Worm (Caenorhabditis elegans) whole organism, dauer: ENCODE results near the gene mask-1.

ENCODE experiments used
- unc-62 ChIP-seq: sonication (generic microtip); optimal IDR thresholded peaks from 2 replicates; lab custom pipeline; 2017; ENCODE audit warnings: missing biosample characterization, missing genetic modification reagents, missing genetic modification characterization

mask-1 gene

DNA sequence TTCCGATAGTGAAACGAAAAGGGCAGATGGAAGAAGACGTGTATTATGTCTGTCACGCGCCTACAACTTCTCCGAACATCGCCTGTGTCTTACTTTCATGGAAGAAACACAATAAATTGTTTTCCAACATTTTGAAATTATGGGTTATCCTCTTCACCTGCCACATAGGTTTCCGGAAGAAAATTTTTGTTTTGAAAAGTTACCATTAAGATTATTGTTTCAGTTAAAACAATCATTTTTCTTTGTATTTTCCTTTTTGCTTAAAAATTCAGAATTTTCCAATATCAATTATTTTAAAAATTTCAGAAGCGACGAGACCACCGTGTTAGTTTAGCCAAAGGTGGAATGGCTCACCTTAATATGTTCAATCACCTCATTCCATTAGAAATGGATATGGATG lies at the start of gene mask-1:
Gene mask-1 (plus strand): TSS at position 301 of the 400 bp plus-strand sequence.
- no peak for TF ChIP-seq unc-62 (GFP tag; lab: Kevin White, UChicago)

DNA sequence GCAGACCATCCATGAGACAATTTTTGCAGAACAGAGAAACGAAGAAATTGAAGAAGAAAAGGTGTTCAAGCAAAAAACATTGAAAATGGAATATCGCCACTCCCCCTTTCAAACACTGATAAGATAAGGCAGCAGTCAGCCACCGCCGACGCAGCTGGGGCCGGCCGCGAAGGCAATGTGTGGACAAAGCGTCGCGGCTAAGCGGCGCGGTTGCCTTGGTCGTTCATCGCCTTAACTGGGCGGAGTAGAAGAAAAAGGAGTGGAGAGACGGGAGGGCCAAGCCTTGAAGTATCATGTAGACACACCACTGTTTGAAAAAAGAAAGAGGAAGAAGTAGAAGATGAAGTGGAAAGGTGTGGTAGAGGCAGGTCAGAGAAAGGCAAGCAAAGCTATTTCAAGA lies 43.7 kb upstream of the mask-1 start:
- no peak for TF ChIP-seq unc-62 (GFP tag; lab: Kevin White, UChicago)

DNA sequence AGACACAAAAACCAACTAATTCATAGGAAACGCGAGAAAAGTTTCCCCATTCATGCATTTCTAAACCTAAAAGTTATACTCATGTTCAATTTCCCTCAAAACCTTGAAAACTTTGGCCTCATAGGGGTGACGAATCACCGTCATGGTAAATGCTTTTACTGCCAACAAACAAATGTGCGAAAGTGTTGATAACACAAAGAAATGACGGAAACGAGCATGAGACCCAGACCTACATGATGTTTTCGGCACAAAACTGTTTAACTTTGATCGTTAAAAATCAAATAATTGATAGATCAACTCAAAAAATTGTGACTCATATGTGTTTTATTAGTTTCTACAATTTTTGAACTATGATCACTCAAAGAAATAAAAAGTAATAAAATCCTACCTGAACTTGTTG lies 42.8 kb upstream of the mask-1 start:
- TF ChIP-seq unc-62 (GFP tag; lab: Kevin White, UChicago): no peak

DNA sequence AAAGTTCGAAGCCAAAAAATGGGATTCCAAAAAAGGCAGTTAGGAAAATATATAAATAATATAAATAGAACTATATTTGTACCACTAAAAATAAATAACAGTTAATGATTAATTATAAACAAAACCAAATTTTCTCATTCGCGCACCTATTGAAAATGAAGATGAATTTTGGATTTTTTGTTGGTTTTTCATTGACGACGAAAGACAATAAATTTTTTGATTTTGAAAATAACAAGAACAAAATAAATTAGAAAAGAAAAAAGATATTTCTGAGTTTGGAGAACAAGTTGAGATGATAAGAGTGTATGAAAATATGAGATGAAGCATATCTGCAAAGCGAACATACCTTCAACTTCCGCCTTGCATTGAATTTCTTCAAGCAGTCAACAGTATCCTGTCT lies 37.4 kb upstream of the mask-1 start:
- no peak for TF ChIP-seq unc-62 (GFP tag; lab: Kevin White, UChicago)

DNA sequence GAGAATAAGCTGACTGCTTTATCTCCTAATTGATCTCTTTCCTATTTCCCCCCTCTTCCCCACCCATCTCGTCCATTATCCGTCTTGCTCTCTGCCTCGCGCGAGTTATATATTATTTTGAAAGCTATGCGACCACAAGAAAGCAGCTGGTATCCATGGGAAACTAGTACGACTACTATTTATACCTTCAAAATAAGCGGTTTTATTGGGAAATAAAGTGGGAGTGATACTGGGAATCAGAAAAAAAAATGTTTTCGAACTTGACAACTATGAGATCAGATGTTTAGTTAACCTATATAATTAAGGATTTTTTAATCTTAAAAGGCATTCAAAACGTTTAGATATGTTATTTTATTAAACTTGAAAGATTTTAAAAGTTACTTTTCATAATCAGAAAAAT lies 35.0 kb upstream of the mask-1 start:
- no peak for TF ChIP-seq unc-62 (GFP tag; lab: Kevin White, UChicago)

DNA sequence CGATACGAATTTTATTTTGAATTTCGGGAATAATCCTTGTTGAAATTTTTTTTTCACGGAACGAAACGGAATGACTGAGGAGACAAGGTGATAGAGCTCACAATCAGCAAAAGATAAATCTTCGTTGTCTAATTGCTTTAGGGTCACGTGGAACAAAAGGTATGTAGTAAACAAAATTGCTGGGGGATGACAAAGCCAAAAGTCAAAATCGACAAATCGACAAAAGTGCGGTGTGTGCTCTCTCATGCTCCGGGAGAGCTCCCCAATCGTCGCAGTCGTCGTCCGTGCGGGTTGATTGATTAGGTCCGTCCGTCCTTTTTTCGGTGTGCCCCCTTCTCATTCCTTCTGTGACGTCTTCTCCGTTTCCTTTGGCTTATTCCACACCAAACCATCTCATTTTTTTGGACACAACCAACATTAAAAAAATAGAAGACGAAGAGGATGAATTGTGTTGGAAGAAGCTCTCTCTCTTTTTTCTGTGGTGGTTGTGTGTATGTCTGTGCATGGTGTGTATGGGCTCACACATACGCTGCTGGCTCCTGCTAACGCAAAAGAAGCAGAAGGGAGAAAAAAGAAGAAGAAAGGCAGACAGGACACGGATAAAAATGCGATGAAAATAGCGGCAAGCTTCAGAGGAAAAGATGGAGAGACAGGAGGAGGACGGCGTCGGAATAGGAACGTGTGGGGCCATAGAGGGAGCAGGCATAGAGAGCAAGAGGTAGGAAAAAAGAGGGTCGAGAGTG lies 32.9 kb upstream of the mask-1 start:
- TF ChIP-seq unc-62 (GFP tag; lab: Kevin White, UChicago): no peak

DNA sequence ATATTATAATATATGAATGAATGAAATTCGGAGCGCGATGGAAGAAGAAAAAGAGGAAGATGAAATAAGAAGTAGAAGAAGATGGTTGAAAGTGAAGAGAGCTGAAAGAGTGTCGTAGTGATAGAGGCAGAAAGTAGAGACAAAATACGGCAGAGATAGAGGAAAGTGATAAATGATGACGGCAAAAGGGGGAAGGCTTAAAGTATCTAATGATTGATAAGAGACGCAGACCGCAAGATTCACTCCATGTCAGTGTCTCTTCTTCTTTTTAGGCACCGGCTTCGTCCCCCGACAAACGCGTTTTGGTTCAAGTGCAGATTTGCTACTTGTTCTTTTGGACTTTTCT lies 32.4 kb upstream of the mask-1 start:
- no peak for TF ChIP-seq unc-62 (GFP tag; lab: Kevin White, UChicago)

DNA sequence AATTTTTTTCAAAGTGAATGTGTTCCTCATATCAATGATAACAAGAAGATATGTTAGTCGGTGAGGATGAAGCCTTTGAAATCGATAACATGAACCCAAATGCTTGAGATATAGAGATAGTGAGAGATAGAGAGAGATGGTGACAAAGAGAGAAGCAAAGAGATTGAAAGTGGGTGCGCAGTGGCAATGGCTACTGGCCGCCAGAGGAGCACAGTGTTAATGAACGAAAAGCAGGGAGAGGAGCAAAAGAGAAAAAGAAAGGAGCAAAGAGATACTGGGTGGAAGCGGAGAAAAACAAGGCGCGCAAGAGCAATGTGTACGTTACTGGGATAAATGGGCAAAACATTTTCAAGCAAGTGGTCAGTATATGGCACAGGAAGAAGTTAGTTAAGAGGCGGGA lies 30.1 kb upstream of the mask-1 start:
- TF ChIP-seq unc-62 (GFP tag; lab: Kevin White, UChicago): no peak

DNA sequence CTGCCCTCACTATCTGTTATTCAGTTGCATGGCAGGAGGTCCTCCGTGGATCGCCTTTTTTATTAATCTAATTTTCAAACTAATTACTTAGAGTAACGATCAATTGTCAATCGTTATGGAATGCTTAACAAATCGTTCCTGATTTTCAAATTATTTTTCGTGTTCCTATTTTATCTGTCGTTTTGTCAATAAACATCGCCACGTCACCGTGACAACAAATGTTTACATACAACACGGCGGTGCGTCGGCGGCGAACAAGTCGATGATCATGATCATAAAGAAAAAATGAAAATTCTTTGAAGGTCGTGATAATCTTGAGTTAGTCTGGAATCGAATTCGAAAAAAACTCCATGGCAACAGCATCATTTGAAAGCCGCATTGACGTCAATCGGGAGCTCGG lies 29.2 kb upstream of the mask-1 start:
- TF ChIP-seq unc-62 (GFP tag; lab: Kevin White, UChicago): no peak

DNA sequence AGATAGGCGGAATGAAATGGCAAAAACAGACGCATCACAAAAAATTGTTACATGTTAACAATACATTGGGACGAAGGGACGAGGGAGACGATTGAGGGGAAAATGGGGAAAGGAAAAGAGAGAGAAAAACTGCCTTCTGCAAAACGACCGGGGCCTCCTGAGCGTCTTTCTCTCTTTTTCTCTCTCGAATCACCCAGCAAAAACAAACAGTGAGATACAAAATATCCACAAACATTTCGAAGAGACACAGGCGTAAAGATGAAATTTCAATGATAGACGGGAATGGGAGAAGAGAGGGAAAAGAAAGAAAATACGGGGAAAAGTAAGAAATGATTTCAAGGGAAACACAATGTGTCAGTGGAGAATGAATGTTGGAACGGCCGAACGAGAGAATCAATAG lies 28.7 kb upstream of the mask-1 start:
- no peak for TF ChIP-seq unc-62 (GFP tag; lab: Kevin White, UChicago)

DNA sequence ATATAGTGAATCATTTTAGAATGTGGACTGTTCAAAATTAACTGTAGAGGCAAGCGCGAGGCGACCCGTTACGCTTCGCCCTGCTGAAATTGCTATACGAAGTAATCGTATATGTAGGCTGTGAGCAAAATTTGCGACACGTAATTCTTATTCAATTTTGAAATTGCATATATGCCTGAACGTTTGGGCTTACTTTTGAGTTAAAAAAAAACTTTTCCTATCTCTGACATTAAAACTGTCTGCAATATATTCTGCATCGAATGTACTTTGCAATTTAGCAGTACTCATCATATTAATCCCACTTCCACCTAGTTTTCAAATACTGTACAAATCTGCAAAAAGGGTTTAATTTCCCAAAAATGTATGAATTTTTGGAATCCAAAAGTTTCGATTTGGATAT lies 27.8 kb upstream of the mask-1 start:
- TF ChIP-seq unc-62 (GFP tag; lab: Kevin White, UChicago): no peak

DNA sequence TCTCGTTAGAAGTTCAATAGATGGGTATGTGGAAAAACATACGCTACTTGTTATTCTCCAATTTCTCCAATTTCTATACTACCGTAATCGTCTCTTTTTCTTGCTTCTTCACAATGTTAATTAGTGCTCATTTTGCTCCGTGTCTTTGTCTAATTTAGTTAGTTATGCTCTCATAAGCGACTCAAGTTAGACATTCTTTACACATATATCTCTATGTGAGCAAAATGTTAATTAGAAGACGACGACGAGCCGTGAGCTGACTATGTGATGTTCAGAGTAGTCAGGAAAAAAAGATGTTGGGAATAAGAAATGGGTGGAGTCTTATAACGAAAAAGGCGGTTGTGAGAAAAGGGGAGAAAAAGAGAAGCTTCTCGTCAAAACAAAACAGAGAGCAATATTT lies 27.2 kb upstream of the mask-1 start:
- no peak for TF ChIP-seq unc-62 (GFP tag; lab: Kevin White, UChicago)

DNA sequence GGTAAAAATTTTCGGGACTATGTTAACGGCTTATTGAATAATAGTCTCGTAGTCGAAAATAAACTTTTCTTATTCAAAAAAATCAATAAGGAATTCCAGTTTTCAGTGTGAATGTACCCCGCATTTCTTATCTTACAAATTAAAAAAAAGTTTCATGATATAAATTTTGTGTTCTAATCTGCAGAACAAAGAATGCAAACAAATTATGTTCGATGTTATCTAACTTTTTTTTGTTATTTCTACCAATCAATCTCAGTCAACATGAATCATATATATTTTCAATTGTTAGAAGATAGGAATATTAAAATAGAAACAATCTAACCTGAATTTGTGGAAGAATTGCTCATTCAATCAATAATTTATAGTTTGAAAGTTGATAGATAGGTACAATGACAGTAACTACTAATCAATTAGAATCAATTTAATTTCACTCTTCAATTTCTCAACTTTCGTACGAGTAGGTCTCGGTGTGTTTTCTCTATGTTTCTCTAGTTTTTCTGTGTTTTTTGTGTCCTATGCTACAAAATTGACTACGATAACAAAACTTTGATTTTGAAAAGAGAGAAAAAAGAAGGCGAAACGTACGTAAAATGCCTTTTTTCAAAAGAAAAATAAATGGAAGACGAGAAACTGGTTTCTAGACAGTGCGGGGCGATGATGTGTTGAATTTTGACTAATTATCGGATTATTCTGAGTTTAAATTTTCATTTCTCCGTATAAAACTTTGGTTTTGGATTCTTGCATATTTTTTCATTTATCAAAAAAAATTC lies 24.6 kb upstream of the mask-1 start, which contains the start of the genes unc-43 and Y43C5B.3:
Gene unc-43 (minus strand): TSS at position 347 of the 770 bp plus-strand sequence.
Gene Y43C5B.3 (plus strand): TSS at position 720 of the 770 bp plus-strand sequence.
- no peak for TF ChIP-seq unc-62 (GFP tag; lab: Kevin White, UChicago)

DNA sequence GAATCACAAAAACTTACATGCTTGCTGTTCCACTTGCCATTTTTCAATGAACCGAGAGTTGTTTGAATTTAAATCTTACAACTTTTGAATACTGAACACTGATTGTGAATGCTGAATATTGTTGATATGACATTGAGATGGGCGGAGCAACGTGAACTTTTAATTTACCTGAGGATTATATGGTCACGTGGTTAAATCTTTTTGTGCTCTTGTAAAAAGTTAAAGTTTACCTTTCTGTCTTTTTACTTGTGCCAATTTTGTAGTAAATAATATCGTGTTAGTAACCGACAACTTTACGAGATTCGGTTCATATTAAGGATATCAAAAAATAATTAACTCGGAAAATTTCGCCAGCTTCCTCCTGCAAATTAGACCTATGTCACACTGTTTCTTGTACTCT lies 22.5 kb upstream of the mask-1 start, which contains the start of gene Y43C5B.2:
Gene Y43C5B.2 (minus strand): TSS at position 101 of the 400 bp plus-strand sequence.
- no peak for TF ChIP-seq unc-62 (GFP tag; lab: Kevin White, UChicago)

DNA sequence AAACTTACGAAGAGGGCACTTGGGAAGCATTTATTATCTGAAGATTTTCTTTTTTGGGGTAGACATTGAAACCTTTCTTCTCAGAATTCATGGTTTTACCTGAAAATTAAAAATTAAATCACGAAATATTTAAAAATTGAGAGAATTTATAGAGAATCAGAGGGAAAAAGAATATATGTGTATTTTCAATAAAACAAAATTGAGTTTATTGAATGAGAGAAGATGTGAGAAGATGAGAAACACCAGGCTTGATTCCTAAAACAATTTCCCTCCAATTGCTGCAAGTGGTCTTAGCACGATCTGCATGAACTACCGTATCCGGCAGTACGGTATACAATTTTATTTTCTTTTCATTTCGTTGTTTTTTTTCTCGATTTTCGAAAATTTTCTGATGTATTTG lies 17.6 kb upstream of the mask-1 start, which contains the start of gene R11A8.1:
Gene R11A8.1 (minus strand): TSS at position 101 of the 400 bp plus-strand sequence.
- TF ChIP-seq unc-62 (GFP tag; lab: Kevin White, UChicago): no peak

DNA sequence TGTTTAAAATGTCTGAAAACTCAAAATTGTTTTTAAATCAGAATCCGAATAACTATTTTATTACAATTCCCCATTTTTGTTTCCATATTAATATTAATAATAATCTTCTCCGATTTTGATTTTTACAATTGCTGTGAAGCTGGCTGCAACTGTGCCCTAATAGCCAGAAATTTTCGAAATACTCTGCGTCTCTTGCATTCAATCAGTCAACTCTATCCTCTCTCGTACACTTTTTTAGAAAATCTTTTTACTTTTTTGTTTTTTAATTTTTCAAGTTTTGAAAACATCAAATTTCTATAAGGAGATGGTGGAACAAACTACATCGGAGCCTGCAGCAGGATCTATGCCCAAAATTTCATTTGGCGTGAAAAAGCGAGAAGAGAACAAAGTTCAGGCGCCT lies 16.9 kb upstream of the mask-1 start, which contains the start of gene gkow-1:
Gene gkow-1 (plus strand): TSS at position 301 of the 400 bp plus-strand sequence.
- no peak for TF ChIP-seq unc-62 (GFP tag; lab: Kevin White, UChicago)
